Worm (Caenorhabditis elegans) whole organism, L2 larva: ENCODE measurements around the gene scl-12.

Experiments
- C34F6.9 ChIP-seq: fragments of 150-350 bp; optimal IDR thresholded peaks from 2 replicates; lab custom pipeline; 2014; ENCODE audit warnings: missing biosample characterization, missing genetic modification characterization
- alr-1 ChIP-seq: fragments of 150-350 bp; optimal IDR thresholded peaks from 2 replicates; lab custom pipeline; 2014; ENCODE audit warnings: missing biosample characterization, missing genetic modification characterization
- aly-2 ChIP-seq: fragments of 150-350 bp; optimal IDR thresholded peaks from 2 replicates; lab custom pipeline; 2014; ENCODE audit warnings: missing biosample characterization, missing genetic modification characterization
- ama-1 ChIP-seq: fragments of 150-350 bp; optimal IDR thresholded peaks from 2 replicates; lab custom pipeline; 2018; ENCODE audit warnings: inconsistent platforms
- ceh-82 ChIP-seq: fragments of 150-350 bp; optimal IDR thresholded peaks from 2 replicates; lab custom pipeline; 2014; ENCODE audit warnings: missing biosample characterization, missing genetic modification characterization
- dmd-4 ChIP-seq: sonication (generic microtip); optimal IDR thresholded peaks from 2 replicates; lab custom pipeline; 2017; ENCODE audit warnings: missing biosample characterization, missing genetic modification characterization
- elt-1 ChIP-seq: fragments of 150-350 bp; optimal IDR thresholded peaks from 2 replicates; lab custom pipeline; 2014; ENCODE audit warnings: missing biosample characterization, missing genetic modification characterization
- lin-11 ChIP-seq: fragments of 150-350 bp; sonication (generic microtip); optimal IDR thresholded peaks from 2 replicates; lab custom pipeline; 2014; ENCODE audit warnings: missing biosample characterization, missing genetic modification characterization, inconsistent platforms, mixed read lengths
- lin-39 ChIP-seq: fragments of 150-350 bp; optimal IDR thresholded peaks from 2 replicates; lab custom pipeline; 2014; ENCODE audit warnings: missing biosample characterization, missing genetic modification reagents, missing genetic modification characterization
- lsy-2 ChIP-seq, 2 experiments: fragments of 150-350 bp in 1 of 2; sonication (generic microtip) in 1 of 2; optimal IDR thresholded peaks; 2 replicates each; lab custom pipeline; 2014 to 2017; ENCODE audit warnings: missing biosample characterization in 2 of 2, missing genetic modification characterization in 2 of 2
- nhr-12 ChIP-seq: fragments of 150-350 bp; optimal IDR thresholded peaks from 2 replicates; lab custom pipeline; 2014; ENCODE audit warnings: missing biosample characterization, missing genetic modification characterization
- nhr-77 ChIP-seq: fragments of 150-350 bp; optimal IDR thresholded peaks from 2 replicates; lab custom pipeline; 2014; ENCODE audit warnings: missing biosample characterization, missing genetic modification characterization
- sma-3 ChIP-seq: sonication (generic microtip); optimal IDR thresholded peaks from 2 replicates; lab custom pipeline; 2016; ENCODE audit warnings: missing genetic modification reagents, missing genetic modification characterization, missing compliant biosample characterization
- zag-1 ChIP-seq: fragments of 150-350 bp; optimal IDR thresholded peaks from 2 replicates; lab custom pipeline; 2014; ENCODE audit warnings: missing biosample characterization, missing genetic modification characterization

DNA sequence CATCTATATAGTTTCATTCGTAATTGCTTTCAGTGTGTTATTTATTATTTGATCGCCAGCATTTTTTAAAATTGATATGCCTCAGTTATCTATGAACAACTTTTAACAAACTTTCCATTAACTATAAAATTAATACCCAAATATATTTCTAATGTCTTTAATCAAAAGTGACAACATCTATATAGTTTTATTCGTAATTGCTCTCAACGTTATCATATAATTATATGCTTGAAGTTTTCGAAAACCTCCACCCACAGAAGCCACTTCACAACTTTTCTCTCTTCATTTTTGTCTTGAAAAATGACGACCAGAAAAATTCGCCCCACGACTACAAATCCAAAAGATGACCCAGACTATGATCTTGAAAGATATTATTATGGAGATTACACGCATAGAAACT lies 4.1 kb upstream of the scl-12 start, which contains the start of gene srw-6:
- TF ChIP-seq dmd-4 (tag; lab: Kevin White, UChicago) (no peak), lin-11 (tag; lab: Kevin White, UChicago) (no peak), aly-2 (tag; lab: Kevin White, UChicago) (no peak), C34F6.9 (tag; lab: Kevin White, UChicago) (no peak), alr-1 (tag; lab: Kevin White, UChicago) (no peak), sma-3 (GFP tag; lab: Kevin White, UChicago) (no peak), ceh-82 (no peak), elt-1 (tag; lab: Kevin White, UChicago) (no peak), nhr-77 (no peak), zag-1 (tag; lab: Kevin White, UChicago) (no peak), nhr-12 (tag; lab: Kevin White, UChicago) (no peak), lsy-2 (tag; optimal IDR thresholded peaks at IDR 0.05; lab: Kevin White, UChicago) (no peak), ama-1 (lab: Kevin White, UChicago) (no peak), lin-39 (tag; lab: Kevin White, UChicago) (no peak)
